Comparison of ENCODE assay signal across 6 fruit fly cellular contexts in the genomic region with DNA sequence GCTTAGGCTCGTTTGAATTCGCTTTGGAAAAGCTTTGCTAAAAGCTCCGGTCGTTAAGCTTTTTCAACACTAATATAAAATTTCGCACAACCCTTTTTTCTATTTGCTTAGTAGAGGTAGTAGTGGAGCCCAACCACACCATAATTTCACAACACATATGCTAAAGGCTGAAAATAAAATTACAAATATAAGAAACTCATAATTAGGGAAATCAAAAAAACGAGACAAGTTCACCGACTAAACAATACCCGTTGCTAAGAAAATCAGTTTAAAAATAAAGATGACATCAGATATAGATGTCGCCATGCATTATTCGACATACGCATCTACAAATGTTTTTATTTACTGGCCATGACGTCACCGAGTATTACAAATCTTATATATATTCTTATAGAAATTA.
TF ChIP-seq lines count a peak whose summit lies in the region.

No protein-coding gene starts in this region.

- TF ChIP-seq CTCF in S2 (optimal IDR thresholded peaks at IDR 0.05; lab: Kevin White, UChicago) = peak; percentile 64 to 86
- TF ChIP-seq CTCF in whole organism, embryonic (GFP tag; optimal IDR thresholded peaks at IDR 0.05; lab: Kevin White, UChicago) = peak; percentile 97

TF ChIP-seq in whole organism, adult, 20 proteins besides CTCF, POLR2A, EP300 and RAD21:
- TF ChIP-seq CG7101 (tag; optimal IDR thresholded peaks at IDR 0.05; lab: Kevin White, UChicago) = peak; percentile 34
- TF ChIP-seq toe (GFP tag; optimal IDR thresholded peaks at IDR 0.05; lab: Kevin White, UChicago) = peak; percentile 19
- no peak for TF ChIP-seq ovo (GFP tag; optimal IDR thresholded peaks at IDR 0.05; lab: Kevin White, UChicago)
- peak; percentile 23 for TF ChIP-seq bab1 (GFP tag; optimal IDR thresholded peaks at IDR 0.05; lab: Kevin White, UChicago)
- TF ChIP-seq CG12768 (GFP tag; optimal IDR thresholded peaks at IDR 0.05; lab: Kevin White, UChicago) = no peak
- TF ChIP-seq Crg-1 (GFP tag; optimal IDR thresholded peaks at IDR 0.05; lab: Kevin White, UChicago) = no peak
- TF ChIP-seq CG14711 (tag; optimal IDR thresholded peaks at IDR 0.05; lab: Kevin White, UChicago) = peak; percentile 96
- TF ChIP-seq pad (GFP tag; optimal IDR thresholded peaks at IDR 0.05; lab: Kevin White, UChicago) = no peak
- no peak for TF ChIP-seq CG7045 (GFP tag; optimal IDR thresholded peaks at IDR 0.05; lab: Kevin White, UChicago)
- peak; percentile 19 for TF ChIP-seq CG11617 (GFP tag; optimal IDR thresholded peaks at IDR 0.05; lab: Kevin White, UChicago)
- no peak for TF ChIP-seq CG5204 (GFP tag; optimal IDR thresholded peaks at IDR 0.05; lab: Kevin White, UChicago)
- TF ChIP-seq cic (GFP tag; optimal IDR thresholded peaks at IDR 0.05; lab: Kevin White, UChicago) = peak; percentile 31
- TF ChIP-seq kay (GFP tag; lab: Kevin White, UChicago; ENCODE audit: borderline replicate concordance) = no peak
- no peak for TF ChIP-seq CG33017 (tag; optimal IDR thresholded peaks at IDR 0.05; lab: Kevin White, UChicago)
- TF ChIP-seq Clk (GFP tag; optimal IDR thresholded peaks at IDR 0.05; lab: Kevin White, UChicago) = no peak

TF ChIP-seq in whole organism, embryonic, 481 proteins besides CTCF, POLR2A, EP300 and RAD21 (continues in another document):
- peak; percentile 50 for TF ChIP-seq CG10267 (tag; optimal IDR thresholded peaks at IDR 0.05; lab: Kevin White, UChicago)
- TF ChIP-seq Gug (GFP tag; IDR thresholded peaks at IDR 0.05; lab: Robert Waterston, UW) = no peak
- TF ChIP-seq CG6765 (GFP tag; optimal IDR thresholded peaks at IDR 0.05; lab: Kevin White, UChicago) = no peak
- TF ChIP-seq slp2 (GFP tag; optimal IDR thresholded peaks at IDR 0.05; lab: Kevin White, UChicago) = no peak
- TF ChIP-seq Dfd (GFP tag; optimal IDR thresholded peaks at IDR 0.05; lab: Kevin White, UChicago) = no peak
- no peak for TF ChIP-seq tin (GFP tag; optimal IDR thresholded peaks at IDR 0.05; lab: Kevin White, UChicago)
- no peak for TF ChIP-seq gce (GFP tag; IDR thresholded peaks at IDR 0.05; lab: Robert Waterston, UW)
- peak; percentile 40 for TF ChIP-seq CG17829 (tag; optimal IDR thresholded peaks at IDR 0.05; lab: Kevin White, UChicago)
- TF ChIP-seq pita (GFP tag; optimal IDR thresholded peaks at IDR 0.05; lab: Kevin White, UChicago) = peak; percentile 42
- peak; percentile 16 for TF ChIP-seq CG12659 (GFP tag; optimal IDR thresholded peaks at IDR 0.05; lab: Kevin White, UChicago)
- TF ChIP-seq bsh (GFP tag; optimal IDR thresholded peaks at IDR 0.05; lab: Kevin White, UChicago) = no peak
- no peak for TF ChIP-seq TFAM (GFP tag; optimal IDR thresholded peaks at IDR 0.05; lab: Kevin White, UChicago)
- no peak for TF ChIP-seq dan (GFP tag; IDR thresholded peaks at IDR 0.05; lab: Robert Waterston, UW)
- peak in 1 of 2 experiments; percentile 75 for TF ChIP-seq eve (GFP tag; optimal IDR thresholded peaks at IDR 0.05; lab: Kevin White, UChicago)
- TF ChIP-seq CG11093 (GFP tag; IDR thresholded peaks at IDR 0.05; lab: Robert Waterston, UW) = no peak
- 0 out of 2 replicates have a peak, but pooled peaks have one; percentile 20 for TF ChIP-seq E2f2 (GFP tag; IDR thresholded peaks at IDR 0.05; lab: Robert Waterston, UW)
- TF ChIP-seq Xbp1 (GFP tag; optimal IDR thresholded peaks at IDR 0.05; lab: Kevin White, UChicago) = peak; percentile 7
- peak; percentile 74 for TF ChIP-seq Myb (GFP tag; optimal IDR thresholded peaks at IDR 0.05; lab: Kevin White, UChicago)
- TF ChIP-seq sens (GFP tag; lab: Kevin White, UChicago) = peak; percentile 71

TF ChIP-seq in whole organism, prepupa, 60 proteins besides CTCF, POLR2A, EP300 and RAD21:
- TF ChIP-seq fkh (GFP tag; optimal IDR thresholded peaks at IDR 0.05; lab: Kevin White, UChicago) (peak; percentile 96), CG6854 (GFP tag; optimal IDR thresholded peaks at IDR 0.05; lab: Kevin White, UChicago) (no peak)
TF ChIP-seq in whole organism, prepupa: peak in this region for 1.

TF ChIP-seq in whole organism, pupa, 21 proteins besides CTCF, POLR2A, EP300 and RAD21:
- no peak for TF ChIP-seq CG8301 (tag; optimal IDR thresholded peaks at IDR 0.05; lab: Kevin White, UChicago)
- peak; percentile 44 for TF ChIP-seq D1 (tag; optimal IDR thresholded peaks at IDR 0.05; lab: Kevin White, UChicago)

TF ChIP-seq in whole organism, wandering third instar larva, 38 proteins besides CTCF, POLR2A, EP300 and RAD21:
- no peak for TF ChIP-seq Mio (GFP tag; optimal IDR thresholded peaks at IDR 0.05; lab: Kevin White, UChicago)
- no peak for TF ChIP-seq foxo (GFP tag; optimal IDR thresholded peaks at IDR 0.05; lab: Kevin White, UChicago)
- peak; percentile 17 for TF ChIP-seq tai (GFP tag; optimal IDR thresholded peaks at IDR 0.05; lab: Kevin White, UChicago)
- no peak for TF ChIP-seq Sp1 (GFP tag; optimal IDR thresholded peaks at IDR 0.05; lab: Kevin White, UChicago)
- TF ChIP-seq Hr78 (GFP tag; optimal IDR thresholded peaks at IDR 0.05; lab: Kevin White, UChicago) = no peak
- peak; percentile 17 for TF ChIP-seq fru (GFP tag; optimal IDR thresholded peaks at IDR 0.05; lab: Kevin White, UChicago)
